Fruit fly (Drosophila melanogaster): ENCODE measurements around the gene jar.
A peak's percentile ranks its signal among the peaks of the same experiment; 100 is the strongest.

Gene jar

DNA sequence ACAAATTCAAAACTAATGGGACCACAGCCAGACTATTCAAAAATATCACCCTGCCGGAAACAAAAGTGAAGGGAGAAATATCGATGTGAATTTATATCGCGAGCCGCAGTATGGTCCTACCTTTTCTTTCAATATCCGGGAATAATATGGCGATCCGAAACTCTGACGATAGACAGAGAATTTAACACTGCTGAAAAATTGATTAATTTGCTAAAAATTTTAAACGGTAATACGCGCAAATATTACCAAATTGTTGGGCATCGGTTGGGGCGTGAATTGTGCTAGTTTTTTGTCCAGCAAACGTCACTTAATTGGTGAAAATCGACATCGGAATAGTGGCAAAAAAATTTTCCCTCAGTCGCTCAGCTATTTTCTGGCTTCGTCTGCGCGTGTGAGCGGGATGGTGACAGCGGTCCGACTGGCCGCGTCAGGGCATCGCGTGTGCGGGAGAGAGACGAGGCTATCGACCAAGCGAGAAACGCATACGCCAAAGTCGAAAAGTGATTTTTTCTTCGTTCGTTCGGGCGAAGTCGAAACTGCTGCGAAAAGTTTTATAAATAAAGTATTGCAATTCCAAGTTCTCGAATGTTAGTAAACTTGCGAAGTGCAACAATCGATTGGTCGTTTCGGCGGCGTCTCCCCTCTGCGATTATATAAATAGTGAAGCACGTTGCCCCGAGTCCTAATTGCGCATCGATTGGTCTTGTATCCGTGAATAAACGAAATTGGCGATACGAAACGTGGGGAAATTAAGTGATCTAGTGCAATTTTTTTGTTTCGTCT is 40.4 kb downstream of the jar start, which contains the start of gene mask (continued):
- peak; percentile 91 for TF ChIP-seq caup (GFP tag; optimal IDR thresholded peaks at IDR 0.05; ENCODE audit: severe bottlenecking)
- TF ChIP-seq CoRest (tag; optimal IDR thresholded peaks at IDR 0.05) = peak; percentile 63
- peak; percentile 46 for TF ChIP-seq CG2120 (GFP tag; optimal IDR thresholded peaks at IDR 0.05)
- TF ChIP-seq Myb (GFP tag; optimal IDR thresholded peaks at IDR 0.05) = peak; percentile 64
- peak; percentile 81 for TF ChIP-seq CG9817 (tag; optimal IDR thresholded peaks at IDR 0.05)
- peak; percentile 10 for TF ChIP-seq Blimp-1 (GFP tag; optimal IDR thresholded peaks at IDR 0.05)
- peak; percentile 63 for TF ChIP-seq en (GFP tag; optimal IDR thresholded peaks at IDR 0.05)
- peak; percentile 59 for TF ChIP-seq org-1 (GFP tag; optimal IDR thresholded peaks at IDR 0.05)
- peak; percentile 74 for TF ChIP-seq CG9437 (GFP tag; optimal IDR thresholded peaks at IDR 0.05)
- peak; percentile 71 for TF ChIP-seq CG3065 (GFP tag; optimal IDR thresholded peaks at IDR 0.05)
- peak; percentile 86 for TF ChIP-seq sob (GFP tag; IDR thresholded peaks at IDR 0.05)
- TF ChIP-seq NC2β (GFP tag; optimal IDR thresholded peaks at IDR 0.05) = peak; percentile 91
- TF ChIP-seq Dbx (GFP tag; IDR thresholded peaks at IDR 0.05) = peak; percentile 81
- peak; percentile 74 for TF ChIP-seq CG4617 (GFP tag; optimal IDR thresholded peaks at IDR 0.05; ENCODE audit: borderline replicate concordance)
- TF ChIP-seq hth (optimal IDR thresholded peaks at IDR 0.05) = no peak
- no peak for TF ChIP-seq D (optimal IDR thresholded peaks at IDR 0.05)
- peak; percentile 63 for TF ChIP-seq D (GFP tag; optimal IDR thresholded peaks at IDR 0.05)
- peak; percentile 34 for TF ChIP-seq Ssrp (tag; optimal IDR thresholded peaks at IDR 0.05)
- TF ChIP-seq Dll (GFP tag; IDR thresholded peaks at IDR 0.05; ENCODE audit: partially characterized antibody) = 0 out of 4 replicates have a peak, but pooled peaks have one; percentile 6
- peak; percentile 86 for TF ChIP-seq CG1233 (GFP tag; optimal IDR thresholded peaks at IDR 0.05)
- no peak; the same call in 2 of the 3 replicates for TF ChIP-seq vnd (GFP tag; IDR thresholded peaks at IDR 0.05; ENCODE audit: partially characterized antibody)
- TF ChIP-seq CG14860 (GFP tag; IDR thresholded peaks at IDR 0.05; ENCODE audit: partially characterized antibody) = no peak
- peak; percentile 82 for TF ChIP-seq sug (tag; optimal IDR thresholded peaks at IDR 0.05)
- TF ChIP-seq CG15601 (tag; optimal IDR thresholded peaks at IDR 0.05) = peak; percentile 70
- peak; percentile 65; the same call in 2 of the 3 replicates for TF ChIP-seq dysf (GFP tag; IDR thresholded peaks at IDR 0.05)
- TF ChIP-seq Dfd (GFP tag; optimal IDR thresholded peaks at IDR 0.05) = no peak
- peak; percentile 37 for TF ChIP-seq CG1647 (GFP tag; optimal IDR thresholded peaks at IDR 0.05)
- peak; percentile 77 for TF ChIP-seq eyg (GFP tag; optimal IDR thresholded peaks at IDR 0.05)
- TF ChIP-seq Hand (GFP tag; optimal IDR thresholded peaks at IDR 0.05) = peak; percentile 67
- TF ChIP-seq CG15479 (GFP tag; optimal IDR thresholded peaks at IDR 0.05) = peak; percentile 4
- no peak for TF ChIP-seq sd (tag; optimal IDR thresholded peaks at IDR 0.05)
- peak; percentile 76 for TF ChIP-seq slou (GFP tag; optimal IDR thresholded peaks at IDR 0.05)
- TF ChIP-seq Stat92E (GFP tag; optimal IDR thresholded peaks at IDR 0.05) = peak in 1 of 3 experiments; percentile 56
- TF ChIP-seq Oaz (GFP tag; IDR thresholded peaks at IDR 0.05) = peak; percentile 61; the same call in 1 of the 2 replicates
- no peak for TF ChIP-seq corto (GFP tag; optimal IDR thresholded peaks at IDR 0.05)
- no peak for TF ChIP-seq z (GFP tag; IDR thresholded peaks at IDR 0.05)
- TF ChIP-seq jing (GFP tag; optimal IDR thresholded peaks at IDR 0.05) = no peak
- TF ChIP-seq CG16813 (GFP tag; IDR thresholded peaks at IDR 0.05; ENCODE audit: partially characterized antibody) = no peak; the same call in 2 of the 3 replicates
- peak; percentile 74 for TF ChIP-seq CG10209 (GFP tag; optimal IDR thresholded peaks at IDR 0.05)
- TF ChIP-seq Dad (GFP tag; optimal IDR thresholded peaks at IDR 0.05) = peak; percentile 80
- no peak for TF ChIP-seq Dip2 (GFP tag; IDR thresholded peaks at IDR 0.05)
- peak; percentile 46 for TF ChIP-seq az2 (GFP tag; optimal IDR thresholded peaks at IDR 0.05)
- TF ChIP-seq CG1792 (GFP tag; optimal IDR thresholded peaks at IDR 0.05) = peak; percentile 0
- peak; percentile 81 for TF ChIP-seq zfh2 (GFP tag; optimal IDR thresholded peaks at IDR 0.05)
- peak; percentile 80 for TF ChIP-seq Dip3 (GFP tag; optimal IDR thresholded peaks at IDR 0.05)
- TF ChIP-seq tx (GFP tag; optimal IDR thresholded peaks at IDR 0.05) = peak; percentile 30
- TF ChIP-seq Spps (tag; optimal IDR thresholded peaks at IDR 0.05) = peak; percentile 66
- TF ChIP-seq Hmx (GFP tag; optimal IDR thresholded peaks at IDR 0.05) = peak; percentile 27

Measured in whole organism, embryonic.